Worm (Caenorhabditis elegans) whole organism, L4 larva: ENCODE measurements around the gene tig-3.

Experiments used
- D1046.2 ChIP-seq: fragments of 200-800 bp; sonication (Bioruptor generic); IDR thresholded peaks from 2 replicates; pipeline ENCODE4 v1.3.6; 2022; ENCODE audit warnings: missing genetic modification characterization, missing compliant biosample characterization
- R02D3.7 ChIP-seq: fragments of 150-350 bp; sonication (generic microtip); optimal IDR thresholded peaks from 3 replicates; lab custom pipeline; 2014; ENCODE audit warnings: missing biosample characterization, missing genetic modification characterization
- T20F7.1 ChIP-seq: fragments of 200-800 bp; sonication (Bioruptor generic); optimal IDR thresholded peaks from 2 replicates; lab custom pipeline; 2018; ENCODE audit warnings: mild to moderate bottlenecking, missing genetic modification characterization, missing compliant biosample characterization
- ZK337.2 ChIP-seq: fragments of 200-800 bp; sonication (Bioruptor generic); IDR thresholded peaks from 2 replicates; pipeline ENCODE4 v1.3.6; 2022; ENCODE audit warnings: missing genetic modification reagents, missing genetic modification characterization, missing compliant biosample characterization
- aha-1 ChIP-seq: fragments of 150-350 bp; peaks from one replicate; lab custom pipeline; 2014; ENCODE audit warnings: missing biosample characterization, missing genetic modification characterization
- ama-1 ChIP-seq: fragments of 150-350 bp; optimal IDR thresholded peaks from 2 replicates; lab custom pipeline; 2014; ENCODE audit warnings: inconsistent platforms, mixed read lengths
- arid-1 ChIP-seq: fragments of 200-800 bp; sonication (Bioruptor generic); conservative IDR thresholded peaks from 2 replicates; pipeline ENCODE4 v1.3.6; 2022; ENCODE audit warnings: missing genetic modification reagents, missing genetic modification characterization, missing compliant biosample characterization
- ceh-20 ChIP-seq: fragments of 200-800 bp; sonication (Bioruptor generic); IDR thresholded peaks from 2 replicates; pipeline ENCODE4 v1.3.6; 2022; ENCODE audit warnings: missing genetic modification reagents, missing genetic modification characterization, missing compliant biosample characterization
- ces-1 ChIP-seq: fragments of 150-350 bp; sonication (generic microtip); optimal IDR thresholded peaks from 4 replicates; lab custom pipeline; 2014; ENCODE audit warnings: missing biosample characterization, missing genetic modification reagents, missing genetic modification characterization
- ctbp-1 ChIP-seq: fragments of 200-800 bp; sonication (Bioruptor generic); IDR thresholded peaks from 2 replicates; pipeline ENCODE4 v1.3.6; 2022; ENCODE audit warnings: missing genetic modification reagents, missing genetic modification characterization, missing compliant biosample characterization
- daf-16 ChIP-seq, 3 experiments: sonication (generic microtip); optimal IDR thresholded peaks; 2 replicates each; lab custom pipeline; 2016 to 2017; ENCODE audit warnings: missing genetic modification characterization in 3 of 3, missing genetic modification reagents in 3 of 3, mild to moderate bottlenecking in 2 of 3, missing compliant biosample characterization in 2 of 3, missing biosample characterization in 1 of 3, moderate library complexity in 1 of 3
- dmd-9 ChIP-seq: fragments of 200-800 bp; sonication (Bioruptor generic); IDR thresholded peaks from 2 replicates; pipeline ENCODE4 v1.3.6; 2022; ENCODE audit warnings: missing genetic modification reagents, missing genetic modification characterization, missing compliant biosample characterization
- egl-43 ChIP-seq: fragments of 200-800 bp; sonication (Bioruptor generic); IDR thresholded peaks from 2 replicates; pipeline ENCODE4 v1.3.6; 2022; ENCODE audit warnings: missing genetic modification reagents, missing genetic modification characterization, missing compliant biosample characterization
- hlh-11 ChIP-seq: fragments of 200-800 bp; sonication (Bioruptor generic); optimal IDR thresholded peaks from 2 replicates; lab custom pipeline; 2018; ENCODE audit warnings: mild to moderate bottlenecking, missing genetic modification characterization, missing compliant biosample characterization
- hmg-1.1 ChIP-seq: fragments of 200-800 bp; sonication (Bioruptor generic); IDR thresholded peaks from 2 replicates; pipeline ENCODE4 v1.3.6; 2022; ENCODE audit warnings: missing genetic modification reagents, missing genetic modification characterization, missing compliant biosample characterization
- lin-15B ChIP-seq: fragments of 150-350 bp; sonication (generic microtip); optimal IDR thresholded peaks from 3 replicates; lab custom pipeline; 2014; ENCODE audit warnings: missing biosample characterization, missing genetic modification characterization
- madf-9 ChIP-seq: fragments of 200-800 bp; sonication (Bioruptor generic); conservative IDR thresholded peaks from 2 replicates; pipeline ENCODE4 v1.3.6; 2022; ENCODE audit warnings: missing genetic modification reagents, missing genetic modification characterization, missing compliant biosample characterization
- mdt-29 ChIP-seq: fragments of 200-800 bp; sonication (Bioruptor generic); IDR thresholded peaks from 2 replicates; pipeline ENCODE4 v1.3.6; 2022; ENCODE audit warnings: missing genetic modification reagents, missing genetic modification characterization, missing compliant biosample characterization
- mep-1 ChIP-seq: fragments of 150-350 bp; sonication (generic microtip); optimal IDR thresholded peaks from 3 replicates; lab custom pipeline; 2014; ENCODE audit warnings: missing biosample characterization, missing genetic modification characterization
- mes-2 ChIP-seq: sonication (generic microtip); optimal IDR thresholded peaks from 2 replicates; lab custom pipeline; 2016; ENCODE audit warnings: missing genotype, mild to moderate bottlenecking, missing genetic modification characterization, missing compliant biosample characterization; ENCODE audit not compliant: poor library complexity, severe bottlenecking
- mxl-2 ChIP-seq: fragments of 200-800 bp; sonication (Bioruptor generic); conservative IDR thresholded peaks from 2 replicates; pipeline ENCODE4 v1.3.6; 2022; ENCODE audit warnings: missing genetic modification reagents, missing genetic modification characterization, missing compliant biosample characterization
- mxl-3 ChIP-seq: fragments of 200-800 bp; sonication (Bioruptor generic); optimal IDR thresholded peaks from 2 replicates; lab custom pipeline; 2018; ENCODE audit warnings: mild to moderate bottlenecking, missing genetic modification characterization, missing compliant biosample characterization
- nhr-10 ChIP-seq: fragments of 150-350 bp; optimal IDR thresholded peaks from 2 replicates; lab custom pipeline; 2014; ENCODE audit warnings: missing biosample characterization, missing genetic modification characterization
- nhr-41 ChIP-seq: fragments of 200-800 bp; sonication (Bioruptor generic); IDR thresholded peaks from 2 replicates; pipeline ENCODE4 v1.3.6; 2022; ENCODE audit warnings: missing genetic modification reagents, missing genetic modification characterization, missing compliant biosample characterization
- nhr-42 ChIP-seq: fragments of 200-800 bp; sonication (Bioruptor generic); IDR thresholded peaks from 2 replicates; pipeline ENCODE4 v1.3.6; 2022; ENCODE audit warnings: missing genetic modification characterization, missing compliant biosample characterization
- nhr-48 ChIP-seq: sonication (generic microtip); optimal IDR thresholded peaks from 2 replicates; lab custom pipeline; 2016; ENCODE audit warnings: mild to moderate bottlenecking, missing genetic modification characterization, missing compliant biosample characterization
- nhr-6 ChIP-seq: fragments of 150-350 bp; optimal IDR thresholded peaks from 2 replicates; lab custom pipeline; 2014; ENCODE audit warnings: missing biosample characterization, missing genetic modification characterization
- pha-4 ChIP-seq, 2 experiments: fragments of 150-350 bp in 1 of 2; fragments of 200-800 bp in 1 of 2; sonication (Bioruptor generic) in 1 of 2; IDR thresholded peaks in 1 of 2; optimal IDR thresholded peaks in 1 of 2; 2 replicates each; pipeline versions ENCODE4 v1.3.6 to Lab custom; 2014 to 2022; ENCODE audit warnings: missing genetic modification characterization in 2 of 2, missing genetic modification reagents in 2 of 2, missing biosample characterization in 1 of 2, missing compliant biosample characterization in 1 of 2
- pqm-1 ChIP-seq: sonication (generic microtip); optimal IDR thresholded peaks from 2 replicates; lab custom pipeline; 2017; ENCODE audit warnings: missing biosample characterization, missing genetic modification characterization
- sdz-12 ChIP-seq: fragments of 200-800 bp; sonication (Bioruptor generic); optimal IDR thresholded peaks from 2 replicates; lab custom pipeline; 2018; ENCODE audit warnings: mild to moderate bottlenecking, missing genetic modification characterization, missing compliant biosample characterization
- set-16 ChIP-seq: fragments of 200-800 bp; sonication (Bioruptor generic); IDR thresholded peaks from 2 replicates; pipeline ENCODE4 v1.3.6; 2022; ENCODE audit warnings: missing genetic modification reagents, missing genetic modification characterization, missing compliant biosample characterization
- tag-97 ChIP-seq: fragments of 200-800 bp; sonication (Bioruptor generic); IDR thresholded peaks from 2 replicates; pipeline ENCODE4 v1.3.6; 2022; ENCODE audit warnings: missing genetic modification characterization, missing compliant biosample characterization
- unc-62 ChIP-seq, 3 experiments: fragments of 150-350 bp in 1 of 3; sonication (generic microtip); optimal IDR thresholded peaks in 2 of 3; peaks in 1 of 3; 1 replicate in 1 of 3; 2 replicates in 2 of 3; lab custom pipeline; 2014 to 2017; ENCODE audit warnings: missing biosample characterization in 3 of 3, missing genetic modification characterization in 3 of 3, missing genetic modification reagents in 3 of 3, missing genotype in 1 of 3
- zip-11 ChIP-seq: fragments of 200-800 bp; sonication (Bioruptor generic); IDR thresholded peaks from 2 replicates; pipeline ENCODE4 v1.3.6; 2022; ENCODE audit warnings: missing genetic modification characterization, missing compliant biosample characterization

The tig-3 gene

DNA sequence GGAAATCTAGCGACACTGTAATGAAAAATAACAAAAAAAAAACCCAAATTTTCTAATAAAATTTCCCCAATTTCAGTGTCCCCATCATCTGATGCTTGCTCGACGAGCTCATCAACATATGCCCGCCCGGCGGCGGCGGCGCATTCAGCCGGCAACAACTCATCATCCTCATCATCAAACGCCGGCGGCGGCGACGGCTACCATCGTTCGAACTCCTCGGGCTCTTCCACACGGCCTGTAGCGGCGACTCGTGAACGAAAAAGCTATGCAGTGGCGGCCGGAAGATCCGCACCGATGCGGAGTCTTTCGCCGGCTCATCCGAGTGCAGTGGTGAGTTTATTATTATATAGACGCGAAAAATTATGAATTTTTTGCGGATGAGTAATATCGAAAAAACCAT is 31.5 kb downstream of the tig-3 start:
- TF ChIP-seq R02D3.7 (tag; lab: Kevin White, UChicago): no peak
- TF ChIP-seq set-16 (GFP tag; lab: Robert Waterston, UW): peak; percentile 88
- no peak for TF ChIP-seq nhr-10 (tag; lab: Kevin White, UChicago)
- 0 out of 2 replicates have a peak, but pooled peaks have one; percentile 32 for TF ChIP-seq zip-11 (GFP tag; lab: Robert Waterston, UW)
- 0 out of 2 replicates have a peak, but pooled peaks have one; percentile 16 for TF ChIP-seq nhr-42 (GFP tag; lab: Robert Waterston, UW)
- TF ChIP-seq mdt-29 (GFP tag; lab: Robert Waterston, UW): 0 out of 2 replicates have a peak, but pooled peaks have one; percentile 7
- no peak for TF ChIP-seq nhr-48

DNA sequence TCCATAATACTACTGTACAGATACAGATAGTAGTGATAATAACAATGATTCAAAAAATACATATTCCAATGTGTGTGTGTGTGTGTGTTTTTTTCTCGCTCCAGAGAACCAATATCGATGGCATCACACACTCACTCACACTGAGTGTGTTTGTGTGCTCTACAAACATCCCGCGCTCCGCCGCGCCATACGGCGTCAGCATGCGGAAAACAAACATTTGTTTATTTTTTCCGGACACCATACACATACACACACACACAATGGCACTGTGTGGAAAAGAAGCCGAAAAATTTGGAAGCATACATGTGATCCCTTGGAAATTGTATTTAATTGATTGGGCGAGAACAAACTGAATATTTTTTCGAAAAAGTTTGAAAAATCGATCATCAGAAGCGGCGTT is 32.6 kb downstream of the tig-3 start:
- TF ChIP-seq lin-15B (tag; lab: Kevin White, UChicago) (no peak), sdz-12 (GFP tag; lab: Kevin White, UChicago) (no peak), pqm-1 (tag; lab: Kevin White, UChicago) (no peak), ama-1 (lab: Kevin White, UChicago) (peak; percentile 37), daf-16 (GFP tag; optimal IDR thresholded peaks at IDR 0.05; lab: Kevin White, UChicago) (no peak), daf-16 (tag; optimal IDR thresholded peaks at IDR 0.05; lab: Kevin White, UChicago) (peak; percentile 6), T20F7.1 (no peak), unc-62 (GFP tag; optimal IDR thresholded peaks at IDR 0.05 in 1 of 2; lab: Kevin White, UChicago) (peak in 1 of 2 experiments; percentile 40), unc-62 (tag; optimal IDR thresholded peaks at IDR 0.05; lab: Kevin White, UChicago) (no peak), mxl-2 (GFP tag; lab: Robert Waterston, UW) (no peak)
- TF ChIP-seq, all 104 proteins: peak for 3

DNA sequence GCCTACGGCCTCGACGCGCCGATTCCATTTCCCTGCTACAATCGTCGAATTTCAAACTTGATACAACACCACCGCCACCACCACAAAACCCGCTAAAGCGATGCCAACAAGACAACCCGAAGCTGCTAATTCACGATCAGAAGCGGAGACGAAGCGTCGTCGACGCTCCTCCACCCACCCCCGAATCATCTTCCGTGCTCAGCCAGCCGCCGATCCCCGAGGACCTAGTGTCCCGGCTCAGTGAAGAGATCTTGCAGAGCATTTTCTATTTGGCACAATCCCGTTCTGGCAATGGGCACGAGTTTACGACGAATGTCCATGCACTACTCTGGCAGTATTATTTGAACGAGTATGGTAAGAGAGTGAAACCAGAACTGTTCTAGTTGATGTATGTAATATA is 33.0 kb downstream of the tig-3 start:
- TF ChIP-seq mdt-29 (GFP tag; lab: Robert Waterston, UW) (no peak), set-16 (GFP tag; lab: Robert Waterston, UW) (peak; percentile 70; the same call in 1 of the 2 replicates), dmd-9 (no peak), aha-1 (tag; lab: Kevin White, UChicago) (peak; percentile 5), nhr-6 (tag; lab: Kevin White, UChicago) (no peak), nhr-42 (GFP tag; lab: Robert Waterston, UW) (peak; percentile 26; the same call in 1 of the 2 replicates), D1046.2 (GFP tag; lab: Robert Waterston, UW) (no peak)

DNA sequence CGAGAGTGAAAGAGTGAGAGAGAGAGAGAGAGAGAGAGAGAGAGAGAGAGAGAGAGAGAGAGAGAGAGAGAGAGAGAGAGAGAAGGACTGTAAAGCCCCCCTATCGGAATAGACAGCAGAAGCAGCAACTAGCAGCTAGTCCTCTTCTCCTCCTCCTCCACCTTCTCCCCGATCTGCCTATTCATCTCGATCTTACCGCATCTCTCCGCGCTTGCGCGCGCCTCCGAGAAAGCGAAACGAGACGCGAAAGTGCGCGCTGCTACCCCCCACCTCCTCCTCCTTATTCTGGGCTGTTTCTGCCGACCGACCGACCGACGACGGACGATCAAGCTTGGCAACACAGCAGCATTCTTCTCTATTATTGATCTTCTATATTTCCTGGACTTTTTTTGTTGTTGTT is 33.6 kb downstream of the tig-3 start:
- TF ChIP-seq ctbp-1: no peak
- TF ChIP-seq set-16 (GFP tag; lab: Robert Waterston, UW): peak; percentile 97
- no peak for TF ChIP-seq nhr-41 (GFP tag; lab: Robert Waterston, UW)
- 0 out of 2 replicates have a peak, but pooled peaks have one; percentile 27 for TF ChIP-seq ZK337.2 (GFP tag; lab: Robert Waterston, UW)
- TF ChIP-seq egl-43 (GFP tag; lab: Robert Waterston, UW): 0 out of 2 replicates have a peak, but pooled peaks have one; percentile 26
- no peak for TF ChIP-seq ceh-20 (GFP tag; lab: Robert Waterston, UW)
- TF ChIP-seq hlh-11 (tag; lab: Kevin White, UChicago): peak; percentile 34
- peak; percentile 18 for TF ChIP-seq mxl-3
- TF ChIP-seq pha-4 (GFP tag; IDR thresholded peaks at IDR 0.05; lab: Robert Waterston, UW): peak; percentile 71; the same call in 1 of the 2 replicates
- no peak for TF ChIP-seq pha-4 (tag; optimal IDR thresholded peaks at IDR 0.05; lab: Kevin White, UChicago)
- TF ChIP-seq madf-9 (GFP tag; lab: Robert Waterston, UW): 0 out of 2 replicates have a peak, but pooled peaks have one; percentile 20
- peak; percentile 53; the same call in 1 of the 2 replicates for TF ChIP-seq nhr-42 (GFP tag; lab: Robert Waterston, UW)
- 0 out of 2 replicates have a peak, but pooled peaks have one; percentile 36 for TF ChIP-seq arid-1 (GFP tag; lab: Robert Waterston, UW)

DNA sequence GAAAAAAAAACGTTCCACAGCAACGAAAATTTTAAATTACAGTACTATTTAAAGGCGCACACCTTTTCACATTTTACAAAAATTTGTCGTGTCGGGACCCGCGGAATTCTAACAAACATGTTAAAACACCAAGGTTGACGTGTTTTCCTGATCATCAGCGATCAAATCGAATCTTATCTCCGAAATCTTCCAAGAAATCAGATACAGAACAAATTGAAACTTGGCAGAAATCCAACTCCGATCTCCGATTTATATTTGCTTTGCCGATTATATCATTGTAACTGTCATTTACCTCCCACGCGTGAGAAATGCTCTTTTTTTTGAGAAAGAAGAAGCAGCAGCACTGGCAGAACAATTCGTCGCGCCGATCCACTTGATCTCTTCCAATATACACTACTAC is 37.9 kb downstream of the tig-3 start:
- TF ChIP-seq mes-2 (tag; lab: Kevin White, UChicago): peak; percentile 21
- 0 out of 2 replicates have a peak, but pooled peaks have one; percentile 25 for TF ChIP-seq nhr-42 (GFP tag; lab: Robert Waterston, UW)
- TF ChIP-seq hmg-1.1: 0 out of 2 replicates have a peak, but pooled peaks have one; percentile 27
- TF ChIP-seq mep-1 (tag; lab: Kevin White, UChicago): peak; percentile 13
- no peak for TF ChIP-seq tag-97 (GFP tag; lab: Robert Waterston, UW)
- no peak for TF ChIP-seq ces-1 (GFP tag; lab: Kevin White, UChicago)
